Worm (Caenorhabditis elegans): Measurements from ENCODE around the gene M88.3.

DNA sequence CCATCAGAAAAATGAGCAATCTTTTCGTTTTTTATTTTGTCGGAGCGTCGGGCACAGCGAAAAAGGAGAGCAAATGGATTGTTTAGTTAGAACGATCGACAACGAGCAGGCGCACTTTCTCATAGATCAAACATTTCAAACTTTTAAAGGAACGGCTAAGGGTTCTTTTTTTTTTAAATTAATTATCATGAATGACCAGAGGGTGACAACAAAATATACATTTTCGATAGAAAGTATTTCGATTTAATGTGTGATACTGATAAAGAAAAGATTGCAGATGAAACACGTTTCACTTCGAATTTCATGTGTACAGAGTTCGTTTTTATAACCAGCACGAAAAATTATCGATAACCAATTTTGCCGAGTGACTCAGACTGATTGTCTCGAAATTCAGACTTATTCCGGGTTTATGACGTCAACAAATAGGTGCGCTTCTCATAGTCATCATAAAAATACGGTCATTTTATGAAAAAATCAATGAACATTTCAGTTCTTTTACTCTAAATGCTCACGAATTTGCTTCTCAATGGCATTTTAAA lies 38.2 kb downstream of the M88.3 start:
- TF ChIP-seq nhr-76 (tag; optimal IDR thresholded peaks at IDR 0.05) (no peak), nhr-11 (tag; optimal IDR thresholded peaks at IDR 0.05) (no peak), ztf-11 (tag; optimal IDR thresholded peaks at IDR 0.05) (no peak), nhr-25 (tag; optimal IDR thresholded peaks at IDR 0.05) (no peak), nhr-28 (tag; optimal IDR thresholded peaks at IDR 0.05) (no peak)

Measured in whole organism, L3 larva.